Fruit fly (Drosophila melanogaster) whole organism, pupa: ENCODE data around the gene CG7781.

Experiments used
- CG10348 ChIP-seq: fragments of 200-800 bp; sonication (Bioruptor generic); IDR thresholded peaks from 2 replicates; pipeline ENCODE4 v1.3.6; 2022; ENCODE audit warnings: missing biosample characterization, missing genetic modification characterization
- CG12605 ChIP-seq: fragments of 200-800 bp; sonication (Bioruptor generic); IDR thresholded peaks from 2 replicates; pipeline ENCODE4 v1.3.6; 2022; ENCODE audit warnings: missing biosample characterization, missing genetic modification characterization
- CG13204 ChIP-seq: fragments of 200-800 bp; sonication (Bioruptor generic); optimal IDR thresholded peaks from 2 replicates; lab custom pipeline; 2018; ENCODE audit warnings: missing biosample characterization, mild to moderate bottlenecking, missing genetic modification characterization, moderate library complexity
- CG14655 ChIP-seq: fragments of 200-800 bp; sonication (Bioruptor generic); optimal IDR thresholded peaks from 3 replicates; lab custom pipeline; 2017; ENCODE audit warnings: mild to moderate bottlenecking, missing biosample characterization, missing genetic modification reagents, missing genetic modification characterization
- CG15710 ChIP-seq: fragments of 200-800 bp; sonication (Bioruptor generic); optimal IDR thresholded peaks from 2 replicates; lab custom pipeline; 2018; ENCODE audit warnings: missing biosample characterization, mild to moderate bottlenecking, missing genetic modification characterization, moderate library complexity
- CG17806 ChIP-seq: fragments of 200-800 bp; sonication (Bioruptor generic); optimal IDR thresholded peaks from 2 replicates; lab custom pipeline; 2018; ENCODE audit warnings: missing biosample characterization, mild to moderate bottlenecking, missing genetic modification characterization, moderate library complexity
- CG32121 ChIP-seq: fragments of 200-800 bp; sonication (Bioruptor generic); IDR thresholded peaks from 2 replicates; pipeline ENCODE4 v1.3.6; 2022; ENCODE audit warnings: missing biosample characterization, missing genetic modification characterization
- CG34367 ChIP-seq: fragments of 200-800 bp; sonication (Bioruptor generic); optimal IDR thresholded peaks from 2 replicates; lab custom pipeline; 2018; ENCODE audit warnings: missing biosample characterization, mild to moderate bottlenecking, missing genetic modification characterization
- CG4496 ChIP-seq: fragments of 200-800 bp; sonication (Bioruptor generic); IDR thresholded peaks from 3 replicates; pipeline ENCODE4 v1.3.6; 2022; ENCODE audit warnings: missing biosample characterization, missing genetic modification characterization
- CG8159 ChIP-seq: fragments of 200-800 bp; sonication (Bioruptor generic); optimal IDR thresholded peaks from 3 replicates; lab custom pipeline; 2018; ENCODE audit warnings: missing biosample characterization, mild to moderate bottlenecking, missing genetic modification characterization, moderate library complexity
- CG8301 ChIP-seq: fragments of 200-800 bp; sonication (Bioruptor generic); optimal IDR thresholded peaks from 2 replicates; lab custom pipeline; 2018; ENCODE audit warnings: missing biosample characterization, mild to moderate bottlenecking, missing genetic modification characterization
- CG9948 ChIP-seq: fragments of 200-800 bp; sonication (Bioruptor generic); optimal IDR thresholded peaks from 2 replicates; lab custom pipeline; 2018; ENCODE audit warnings: missing biosample characterization, mild to moderate bottlenecking, missing genetic modification characterization, moderate library complexity
- D1 ChIP-seq: fragments of 200-800 bp; sonication (Bioruptor generic); optimal IDR thresholded peaks from 2 replicates; lab custom pipeline; 2018; ENCODE audit warnings: missing biosample characterization, mild to moderate bottlenecking, missing genetic modification characterization, moderate library complexity
- EcR ChIP-seq: fragments of 200-800 bp; sonication (Bioruptor generic); optimal IDR thresholded peaks from 3 replicates; lab custom pipeline; 2019; ENCODE audit warnings: missing biosample characterization, missing genetic modification characterization, mild to moderate bottlenecking, moderate library complexity, missing genetic modification reagents
- Ets98B ChIP-seq: fragments of 200-800 bp; sonication (Bioruptor generic); IDR thresholded peaks from 2 replicates; pipeline ENCODE4 v1.3.6; 2022; ENCODE audit warnings: missing biosample characterization, missing genetic modification characterization
- Pif1A ChIP-seq: fragments of 200-800 bp; sonication (Bioruptor generic); optimal IDR thresholded peaks from 3 replicates; lab custom pipeline; 2016; ENCODE audit warnings: missing biosample characterization, missing genetic modification characterization
- Pif1B ChIP-seq: fragments of 200-800 bp; sonication (Bioruptor generic); optimal IDR thresholded peaks from 3 replicates; lab custom pipeline; 2016; ENCODE audit warnings: missing biosample characterization, missing genetic modification characterization
- Snoo ChIP-seq: fragments of 200-800 bp; sonication (Bioruptor generic); optimal IDR thresholded peaks from 3 replicates; lab custom pipeline; 2017; ENCODE audit warnings: missing biosample characterization, mild to moderate bottlenecking, missing genetic modification characterization, inconsistent platforms
- fd96Ca ChIP-seq: fragments of 200-800 bp; sonication (Bioruptor generic); IDR thresholded peaks from 3 replicates; pipeline ENCODE4 v1.3.6; 2022; ENCODE audit warnings: missing biosample characterization, missing genetic modification characterization
- gl ChIP-seq: fragments of 200-800 bp; sonication (Bioruptor generic); optimal IDR thresholded peaks from 2 replicates; lab custom pipeline; 2018; ENCODE audit warnings: missing biosample characterization, mild to moderate bottlenecking, missing genetic modification characterization
- rn ChIP-seq: fragments of 200-800 bp; sonication (Bioruptor generic); IDR thresholded peaks from 2 replicates; pipeline ENCODE4 v1.3.6; 2022; ENCODE audit warnings: missing biosample characterization, missing genetic modification characterization

Gene CG7781

DNA sequence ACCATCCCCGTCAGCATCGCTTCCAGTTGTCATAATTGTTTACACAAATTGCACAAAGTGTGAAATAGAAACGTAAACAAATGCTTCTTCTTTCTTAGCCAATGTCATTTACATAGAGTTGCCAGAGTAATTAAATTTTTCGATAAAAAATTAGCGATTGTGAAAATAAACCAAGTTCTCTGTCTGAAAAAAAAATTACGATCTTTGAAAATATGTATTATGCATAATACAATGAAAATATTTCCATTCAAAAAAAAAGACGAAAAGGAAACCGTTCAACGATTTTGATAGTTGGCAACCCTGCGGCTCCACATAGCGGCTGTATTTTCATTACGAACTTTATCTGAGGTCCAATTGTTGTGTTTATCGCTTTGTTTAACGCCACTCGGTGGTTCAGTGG, 14.1 kb downstream of the CG7781 start, which contains the start of the genes CG7810 and CG7806:
TSS of gene CG7810 (minus strand) at position 105 of the 400 bp plus-strand sequence.
TSS of gene CG7806 (plus strand) at position 309 of the 400 bp plus-strand sequence.
- TF ChIP-seq CG14655 (GFP tag; lab: Kevin White, UChicago) (no peak), gl (tag; lab: Kevin White, UChicago) (peak; percentile 69), Pif1B (no peak), D1 (tag; lab: Kevin White, UChicago) (no peak), CG15710 (tag; lab: Kevin White, UChicago) (peak; percentile 86), CG8301 (tag; lab: Kevin White, UChicago) (no peak), fd96Ca (GFP tag; lab: Robert Waterston, UW) (peak; percentile 62; the same call in 2 of the 3 replicates), rn (peak; percentile 45; the same call in 1 of the 2 replicates), Pif1A (no peak), CG34367 (tag; lab: Kevin White, UChicago) (peak; percentile 87), CG10348 (GFP tag; lab: Robert Waterston, UW) (peak; percentile 57), CG9948 (tag; lab: Kevin White, UChicago) (peak; percentile 81), Snoo (peak; percentile 85), CG12605 (peak; percentile 93), CG13204 (GFP tag; lab: Kevin White, UChicago) (no peak), CG17806 (peak; percentile 87), CG8159 (tag; lab: Kevin White, UChicago) (peak; percentile 86), EcR (GFP tag; lab: Kevin White, UChicago) (peak; percentile 30), Ets98B (GFP tag; lab: Robert Waterston, UW) (peak; percentile 92), CG32121 (peak; percentile 91), CG4496 (GFP tag; lab: Robert Waterston, UW) (peak; percentile 95)

DNA sequence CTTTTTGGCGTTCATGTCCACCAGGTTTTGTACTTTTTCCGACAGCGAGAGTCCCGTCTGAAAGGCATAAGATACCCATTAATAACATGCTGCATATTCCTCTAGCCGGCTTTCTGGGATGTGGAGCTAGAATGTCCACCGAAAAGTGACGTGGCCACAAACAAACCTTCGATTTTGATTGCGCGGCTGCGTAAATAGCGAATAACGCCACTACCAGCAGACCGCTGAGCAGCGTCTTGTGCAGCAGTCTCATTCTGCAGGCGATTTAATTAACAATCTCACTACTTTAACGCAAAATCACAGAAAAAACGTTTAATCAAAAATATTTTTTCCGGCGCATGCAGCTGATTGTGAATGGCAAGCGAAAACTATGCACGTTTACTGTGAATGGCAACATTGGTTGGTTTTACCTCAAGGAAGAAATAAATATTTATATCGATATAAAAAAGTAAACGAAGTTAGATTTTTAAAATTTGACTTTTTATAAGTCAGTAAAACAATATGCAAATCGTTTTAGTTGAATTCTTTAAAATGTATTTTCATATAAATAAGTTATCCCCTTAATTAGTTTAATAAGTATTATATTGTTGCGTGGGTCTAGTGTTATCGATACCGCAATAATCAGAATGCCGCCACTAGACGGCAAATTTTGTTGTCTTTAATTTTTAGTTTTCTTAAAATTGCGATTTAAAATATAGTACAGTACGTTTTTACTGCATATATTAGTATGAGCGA, 17.2 kb downstream of the CG7781 start, which contains the start of the genes Ostgamma and Mettl14:
TSS of gene Ostgamma (minus strand) at position 376 of the 735 bp plus-strand sequence.
TSS of gene Mettl14 (plus strand) at position 611 of the 735 bp plus-strand sequence.
- TF ChIP-seq Snoo (no peak), CG17806 (no peak), CG8159 (tag; lab: Kevin White, UChicago) (no peak)

DNA sequence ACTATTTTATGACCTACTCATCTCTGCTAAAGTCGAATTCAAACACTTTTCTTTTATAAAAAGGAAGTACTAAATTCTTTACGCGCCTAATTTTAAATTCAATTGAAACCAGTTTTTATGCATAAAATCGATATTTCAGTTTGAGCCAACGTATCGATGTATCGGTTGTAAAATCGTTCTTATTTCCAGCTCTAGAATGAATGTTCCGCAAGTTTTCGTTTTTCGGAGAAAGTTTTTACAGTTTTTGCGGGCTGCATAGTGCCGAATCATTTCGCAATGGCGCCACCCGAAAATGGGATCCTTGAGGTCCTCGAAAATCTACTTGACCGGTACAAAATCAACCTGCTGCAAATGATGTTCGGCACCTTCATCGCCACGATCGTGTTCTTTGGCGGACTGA, 19.8 kb downstream of the CG7781 start, which contains the start of gene CG7840:
TSS of gene CG7840 (plus strand) at position 178 of the 400 bp plus-strand sequence.
- TF ChIP-seq CG8301 (tag; lab: Kevin White, UChicago): no peak
- TF ChIP-seq CG34367 (tag; lab: Kevin White, UChicago): no peak
- TF ChIP-seq CG14655 (GFP tag; lab: Kevin White, UChicago): no peak
- TF ChIP-seq EcR (GFP tag; lab: Kevin White, UChicago): no peak
- no peak for TF ChIP-seq Snoo
- no peak for TF ChIP-seq gl (tag; lab: Kevin White, UChicago)
- no peak for TF ChIP-seq fd96Ca (GFP tag; lab: Robert Waterston, UW)

DNA sequence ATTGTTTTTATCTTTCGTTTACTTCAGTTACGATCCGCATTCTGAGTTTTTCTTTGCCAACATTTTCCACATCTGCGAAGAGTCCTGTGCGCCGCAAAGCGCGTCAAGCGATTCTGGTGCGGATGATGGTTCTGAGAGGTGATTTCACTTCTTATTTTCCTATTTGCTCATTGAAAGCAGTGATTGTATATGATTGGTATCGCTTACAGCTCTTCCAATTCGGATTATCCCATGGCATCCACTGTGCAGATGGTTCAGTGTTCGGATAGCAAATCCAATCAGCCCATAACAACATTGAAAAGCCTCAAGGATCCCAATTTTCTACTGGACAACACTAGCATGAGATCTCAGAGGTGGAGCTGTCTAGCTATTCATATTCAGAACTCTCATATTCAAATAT, 20.6 kb downstream of the CG7781 start:
- TF ChIP-seq Pif1A (no peak), CG15710 (tag; lab: Kevin White, UChicago) (no peak), CG17806 (no peak), CG8159 (tag; lab: Kevin White, UChicago) (no peak), CG32121 (no peak)

DNA sequence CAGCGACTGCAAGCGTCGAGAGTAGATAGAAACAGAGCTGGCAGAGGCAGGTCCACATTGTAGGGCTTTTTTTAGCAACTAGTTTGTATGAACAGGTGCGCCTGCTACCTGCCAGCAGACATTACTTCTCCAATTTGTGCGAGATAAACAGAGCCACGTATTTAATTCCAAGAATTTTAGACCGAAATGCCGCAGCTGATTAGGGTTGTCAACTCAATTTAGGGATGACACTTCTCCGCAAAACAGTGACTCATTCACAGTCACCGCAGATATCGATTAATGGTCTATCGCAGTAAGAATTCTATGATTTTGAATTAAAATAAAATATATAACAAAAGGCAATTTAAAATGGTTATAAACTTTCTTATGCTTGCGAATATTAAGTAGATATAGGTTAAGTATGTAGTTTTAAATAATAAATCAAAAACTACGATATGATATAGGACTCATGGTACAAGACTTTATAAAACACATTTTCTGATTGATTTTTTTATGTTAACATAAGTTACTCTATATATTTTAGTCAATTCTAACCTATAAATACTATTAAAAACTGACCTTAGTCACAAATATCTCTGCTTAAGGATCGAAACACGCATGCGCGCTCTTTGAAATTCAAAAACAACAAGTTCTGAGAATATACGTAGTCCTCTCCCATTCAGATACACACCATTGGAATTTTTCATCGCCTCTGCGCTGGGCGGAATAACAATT, 22.3 kb downstream of the CG7781 start, which contains the start of the genes wol and Scgalpha:
TSS of gene wol (minus strand) at position 220 of the 714 bp plus-strand sequence.
TSS of gene Scgalpha (plus strand) at position 664 of the 714 bp plus-strand sequence.
- no peak for TF ChIP-seq CG13204 (GFP tag; lab: Kevin White, UChicago)
- no peak for TF ChIP-seq CG15710 (tag; lab: Kevin White, UChicago)
- TF ChIP-seq Pif1A: no peak
- TF ChIP-seq CG8159 (tag; lab: Kevin White, UChicago): no peak
- TF ChIP-seq CG8301 (tag; lab: Kevin White, UChicago): no peak
- TF ChIP-seq CG32121: no peak
- TF ChIP-seq gl (tag; lab: Kevin White, UChicago): no peak
- TF ChIP-seq Snoo: no peak
- no peak for TF ChIP-seq fd96Ca (GFP tag; lab: Robert Waterston, UW)
- TF ChIP-seq D1 (tag; lab: Kevin White, UChicago): no peak
- TF ChIP-seq CG17806: no peak
- no peak for TF ChIP-seq CG10348 (GFP tag; lab: Robert Waterston, UW)
- no peak for TF ChIP-seq CG34367 (tag; lab: Kevin White, UChicago)
- TF ChIP-seq rn: no peak
- no peak for TF ChIP-seq CG9948 (tag; lab: Kevin White, UChicago)
- TF ChIP-seq Pif1B: no peak
- no peak for TF ChIP-seq EcR (GFP tag; lab: Kevin White, UChicago)
- no peak for TF ChIP-seq CG4496 (GFP tag; lab: Robert Waterston, UW)
- TF ChIP-seq CG14655 (GFP tag; lab: Kevin White, UChicago): no peak
